Fruit fly (Drosophila melanogaster) whole organism, embryonic: ENCODE data around the gene CG7896.

Experiments used
- Aef1 ChIP-seq: fragments of 200-800 bp; sonication (Bioruptor generic); IDR thresholded peaks from 3 replicates; pipeline ENCODE4 v1.3.6; 2022; ENCODE audit warnings: missing biosample characterization, missing genetic modification characterization
- Atf3 ChIP-seq: fragments of 200-800 bp; sonication (Bioruptor generic); optimal IDR thresholded peaks from 3 replicates; lab custom pipeline; 2016; ENCODE audit warnings: missing biosample characterization, missing genetic modification characterization
- B-H1 ChIP-seq: fragments of 200-800 bp; sonication (Bioruptor generic); IDR thresholded peaks from 3 replicates; pipeline ENCODE4 v1.3.6; 2022; ENCODE audit warnings: missing biosample characterization, missing genetic modification characterization
- CG1024 ChIP-seq: fragments of 200-800 bp; sonication (Bioruptor generic); IDR thresholded peaks from 2 replicates; pipeline ENCODE4 v1.3.6; 2022; ENCODE audit warnings: missing biosample characterization, missing genetic modification characterization
- CG10431 ChIP-seq: fragments of 200-800 bp; sonication (Bioruptor generic); optimal IDR thresholded peaks from 3 replicates; lab custom pipeline; 2018; ENCODE audit warnings: missing biosample characterization, mild to moderate bottlenecking, missing genetic modification characterization
- CG10979 ChIP-seq: fragments of 200-800 bp; sonication (Bioruptor generic); optimal IDR thresholded peaks from 2 replicates; lab custom pipeline; 2018; ENCODE audit warnings: missing biosample characterization, mild to moderate bottlenecking, missing genetic modification characterization, moderate library complexity
- CG11456 ChIP-seq: fragments of 200-800 bp; sonication (Bioruptor generic); IDR thresholded peaks from 3 replicates; pipeline ENCODE4 v1.3.6; 2022; ENCODE audit warnings: missing biosample characterization, missing genetic modification characterization
- CG11695 ChIP-seq: fragments of 200-800 bp; sonication (Bioruptor generic); IDR thresholded peaks from 3 replicates; pipeline ENCODE4 v1.3.6; 2022; ENCODE audit warnings: missing biosample characterization, missing genetic modification characterization
- CG13287 ChIP-seq: fragments of 200-800 bp; sonication (Bioruptor generic); IDR thresholded peaks from 2 replicates; pipeline ENCODE4 v1.3.6; 2022; ENCODE audit warnings: missing biosample characterization, missing genetic modification characterization; ENCODE audit not compliant: partially characterized antibody
- CG14014 ChIP-seq: fragments of 200-800 bp; sonication (Bioruptor generic); IDR thresholded peaks from 2 replicates; pipeline ENCODE4 v1.3.6; 2022; ENCODE audit warnings: missing biosample characterization, missing genetic modification characterization
- CG15601 ChIP-seq: fragments of 200-800 bp; sonication (Bioruptor generic); optimal IDR thresholded peaks from 3 replicates; lab custom pipeline; 2019; ENCODE audit warnings: missing biosample characterization, mild to moderate bottlenecking, missing genetic modification characterization, moderate library complexity
- CG16813 ChIP-seq: fragments of 200-800 bp; sonication (Bioruptor generic); IDR thresholded peaks from 3 replicates; pipeline ENCODE4 v1.3.6; 2022; ENCODE audit warnings: missing biosample characterization, missing genetic modification characterization; ENCODE audit not compliant: partially characterized antibody
- CG17361 ChIP-seq: fragments of 200-800 bp; sonication (Bioruptor generic); IDR thresholded peaks from 3 replicates; pipeline ENCODE4 v1.3.6; 2022; ENCODE audit warnings: missing biosample characterization, missing genetic modification characterization
- CG2129 ChIP-seq: fragments of 200-800 bp; sonication (Bioruptor generic); IDR thresholded peaks from 2 replicates; pipeline ENCODE4 v1.3.6; 2022; ENCODE audit warnings: missing biosample characterization, missing genetic modification characterization; ENCODE audit not compliant: partially characterized antibody
- CG31224 ChIP-seq: fragments of 200-800 bp; sonication (Bioruptor generic); IDR thresholded peaks from 2 replicates; pipeline ENCODE4 v1.3.6; 2022; ENCODE audit warnings: missing biosample characterization, missing genetic modification characterization
- CG33213 ChIP-seq: fragments of 200-800 bp; sonication (Bioruptor generic); optimal IDR thresholded peaks from 3 replicates; lab custom pipeline; 2016; ENCODE audit warnings: missing biosample characterization, missing genetic modification characterization
- CG6765 ChIP-seq: fragments of 200-800 bp; sonication (Bioruptor generic); optimal IDR thresholded peaks from 3 replicates; lab custom pipeline; 2017; ENCODE audit warnings: missing biosample characterization, mild to moderate bottlenecking, missing genetic modification characterization
- CG7928 ChIP-seq: fragments of 200-800 bp; sonication (Bioruptor generic); optimal IDR thresholded peaks from 2 replicates; lab custom pipeline; 2017; ENCODE audit warnings: missing biosample characterization, mild to moderate bottlenecking, missing genetic modification characterization
- Dek ChIP-seq: fragments of 200-800 bp; sonication (Bioruptor generic); optimal IDR thresholded peaks from 3 replicates; lab custom pipeline; 2019; ENCODE audit warnings: missing biosample characterization, mild to moderate bottlenecking, missing genetic modification characterization, moderate library complexity
- Doc3 ChIP-seq: fragments of 200-800 bp; sonication (Bioruptor generic); IDR thresholded peaks from 3 replicates; pipeline ENCODE4 v1.3.6; 2022; ENCODE audit warnings: missing biosample characterization, missing genetic modification characterization; ENCODE audit not compliant: partially characterized antibody
- ERR ChIP-seq: fragments of 200-800 bp; sonication (Bioruptor generic); optimal IDR thresholded peaks from 2 replicates; lab custom pipeline; 2016; ENCODE audit warnings: missing biosample characterization, missing genetic modification characterization
- HLH4C ChIP-seq: fragments of 200-800 bp; sonication (Bioruptor generic); IDR thresholded peaks from 3 replicates; pipeline ENCODE4 v1.3.6; 2022; ENCODE audit warnings: missing biosample characterization, missing genetic modification characterization; ENCODE audit not compliant: partially characterized antibody
- Hmr ChIP-seq: fragments of 200-800 bp; sonication (Bioruptor generic); optimal IDR thresholded peaks from 3 replicates; lab custom pipeline; 2017; ENCODE audit warnings: mild to moderate bottlenecking, missing biosample characterization, missing genetic modification reagents, missing genetic modification characterization
- Jarid2 ChIP-seq: fragments of 200-800 bp; sonication (Bioruptor generic); optimal IDR thresholded peaks from 3 replicates; lab custom pipeline; 2017; ENCODE audit warnings: mild to moderate bottlenecking, missing biosample characterization, missing genetic modification reagents, missing genetic modification characterization
- MBD-R2 ChIP-seq: fragments of 200-800 bp; sonication (Bioruptor generic); IDR thresholded peaks from 2 replicates; pipeline ENCODE4 v1.3.6; 2022; ENCODE audit warnings: missing biosample characterization, missing genetic modification characterization
- Max ChIP-seq: fragments of 200-800 bp; sonication (Bioruptor generic); optimal IDR thresholded peaks from 2 replicates; lab custom pipeline; 2016; ENCODE audit warnings: missing biosample characterization, mild to moderate bottlenecking, missing genetic modification characterization
- NFAT ChIP-seq: fragments of 200-800 bp; sonication (Bioruptor generic); IDR thresholded peaks from 2 replicates; pipeline ENCODE4 v1.3.6; 2022; ENCODE audit warnings: missing biosample characterization, missing genetic modification characterization
- Ravus ChIP-seq: fragments of 200-800 bp; sonication (Bioruptor generic); IDR thresholded peaks from 2 replicates; pipeline ENCODE4 v1.3.6; 2022; ENCODE audit warnings: missing biosample characterization, missing genetic modification characterization
- Xrp1 ChIP-seq: fragments of 200-800 bp; sonication (Bioruptor generic); IDR thresholded peaks from 2 replicates; pipeline ENCODE4 v1.3.6; 2022; ENCODE audit warnings: missing biosample characterization, missing genetic modification characterization
- ap ChIP-seq: fragments of 200-800 bp; sonication (Bioruptor generic); IDR thresholded peaks from 2 replicates; pipeline ENCODE4 v1.3.6; 2022; ENCODE audit warnings: missing biosample characterization, missing genetic modification characterization
- bab2 ChIP-seq: fragments of 200-800 bp; sonication (Bioruptor generic); optimal IDR thresholded peaks from 2 replicates; lab custom pipeline; 2016; ENCODE audit warnings: missing biosample characterization, missing genetic modification characterization
- cad ChIP-seq: fragments of >200 bp; optimal IDR thresholded peaks from 2 replicates; lab custom pipeline; 2017; ENCODE audit warnings: missing biosample characterization, missing genetic modification characterization
- chif ChIP-seq, 2 experiments: fragments of 200-800 bp; sonication (Bioruptor generic); optimal IDR thresholded peaks; 3 replicates each; lab custom pipeline; 2016; ENCODE audit warnings: missing biosample characterization in 2 of 2, missing genetic modification characterization in 2 of 2
- hb ChIP-seq: fragments of 200-800 bp; sonication (Bioruptor generic); IDR thresholded peaks from 3 replicates; pipeline ENCODE4 v1.3.6; 2022; ENCODE audit warnings: missing biosample characterization, missing genetic modification characterization; ENCODE audit not compliant: partially characterized antibody
- hkb ChIP-seq, 2 experiments: fragments of 200-800 bp in 1 of 2; fragments of >200 bp in 1 of 2; sonication (Bioruptor generic) in 1 of 2; IDR thresholded peaks in 1 of 2; optimal IDR thresholded peaks in 1 of 2; 2 replicates each; pipeline versions ENCODE4 v1.3.6 to Lab custom; 2017 to 2022; ENCODE audit warnings: missing biosample characterization in 1 of 2, missing genetic modification characterization in 1 of 2
- lab ChIP-seq: fragments of 200-800 bp; sonication (Bioruptor generic); optimal IDR thresholded peaks from 3 replicates; lab custom pipeline; 2017; ENCODE audit warnings: missing biosample characterization, missing genetic modification characterization, mild to moderate bottlenecking, moderate library complexity, missing genetic modification reagents
- lola ChIP-seq, 3 experiments: fragments of >200 bp in 2 of 3; fragments of 200-800 bp in 1 of 3; sonication (Bioruptor generic) in 1 of 3; optimal IDR thresholded peaks; 2 replicates each; lab custom pipeline; 2017 to 2019; ENCODE audit warnings: missing biosample characterization in 3 of 3, missing genetic modification characterization in 3 of 3, mild to moderate bottlenecking in 1 of 3, moderate library complexity in 1 of 3
- mam ChIP-seq: fragments of 200-800 bp; sonication (Bioruptor generic); optimal IDR thresholded peaks from 3 replicates; lab custom pipeline; 2016; ENCODE audit warnings: missing biosample characterization, missing genetic modification characterization
- pfk ChIP-seq: fragments of 200-800 bp; sonication (Bioruptor generic); optimal IDR thresholded peaks from 2 replicates; lab custom pipeline; 2018; ENCODE audit warnings: missing biosample characterization, mild to moderate bottlenecking, missing genetic modification characterization, moderate library complexity
- rib ChIP-seq: fragments of 200-800 bp; sonication (Bioruptor generic); IDR thresholded peaks from 2 replicates; pipeline ENCODE4 v1.3.6; 2022; ENCODE audit warnings: missing biosample characterization, missing genetic modification characterization
- row ChIP-seq: fragments of 200-800 bp; sonication (Bioruptor generic); IDR thresholded peaks from 3 replicates; pipeline ENCODE4 v1.3.6; 2022; ENCODE audit warnings: missing biosample characterization, missing genetic modification characterization
- sens ChIP-seq: fragments of 200-800 bp; sonication (Bioruptor generic); peaks from one replicate; lab custom pipeline; 2016; ENCODE audit warnings: missing biosample characterization, missing genetic modification characterization
- sisA ChIP-seq: fragments of 200-800 bp; sonication (Bioruptor generic); IDR thresholded peaks from 2 replicates; pipeline ENCODE4 v1.3.6; 2022; ENCODE audit warnings: missing biosample characterization, missing genetic modification characterization
- tio ChIP-seq: fragments of 200-800 bp; sonication (Bioruptor generic); optimal IDR thresholded peaks from 2 replicates; lab custom pipeline; 2017; ENCODE audit warnings: missing biosample characterization, missing genetic modification characterization, inconsistent platforms
- zfh2 ChIP-seq: fragments of 200-800 bp; sonication (Bioruptor generic); optimal IDR thresholded peaks from 2 replicates; lab custom pipeline; 2016; ENCODE audit warnings: missing biosample characterization, missing genetic modification characterization

The CG7896 gene

DNA sequence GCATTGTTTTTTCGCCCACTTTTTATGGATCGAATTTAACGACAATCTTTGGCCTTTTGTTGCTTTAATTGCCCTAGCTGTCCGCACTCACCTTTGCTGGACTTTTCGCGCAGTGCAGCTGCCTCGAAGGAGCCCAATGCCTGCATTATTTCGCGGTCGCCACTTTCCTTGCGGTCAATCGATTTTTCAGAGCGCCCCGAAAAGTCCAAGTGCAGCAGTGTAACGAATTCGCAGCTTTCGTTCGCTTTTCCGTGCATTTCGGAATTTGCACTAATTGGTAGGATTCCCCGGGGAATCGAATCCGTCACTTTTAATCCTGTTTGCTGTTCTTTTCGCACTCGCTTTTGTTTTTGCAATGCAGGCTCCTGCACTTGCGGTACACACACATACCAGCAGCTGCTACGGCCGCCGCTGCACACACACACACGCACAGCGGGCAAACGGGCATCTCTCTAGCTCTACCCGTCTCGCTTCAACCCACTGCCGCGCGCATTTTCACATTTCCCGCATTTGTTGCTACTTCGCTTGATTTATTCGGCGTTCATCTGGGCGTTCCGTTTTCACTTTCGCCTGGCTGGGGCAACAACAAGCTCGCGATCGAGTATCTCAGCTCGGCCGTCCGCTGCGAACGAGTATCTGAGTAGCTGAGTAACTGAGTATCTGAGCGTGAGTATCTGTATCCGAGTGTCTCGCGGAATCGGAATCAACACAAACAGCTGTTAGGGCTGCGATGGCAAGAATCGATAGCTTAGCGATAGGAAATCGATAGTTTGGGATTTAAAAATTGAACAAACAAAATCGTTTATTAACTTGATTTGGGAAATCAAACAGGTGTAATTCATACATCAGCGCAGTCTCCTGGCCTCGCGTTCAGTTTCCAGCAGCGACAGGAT lies 38.6 kb downstream of the CG7896 start, which contains the start of gene Mgat2 (continued):
- TF ChIP-seq CG31224 = no peak
- peak; percentile 3 for TF ChIP-seq Max (GFP tag; lab: Kevin White, UChicago)
- TF ChIP-seq Ravus (GFP tag; lab: Robert Waterston, UW) = no peak
- peak; percentile 94 for TF ChIP-seq Doc3 (GFP tag; lab: Robert Waterston, UW)
- TF ChIP-seq, all 482 proteins: peak for 206

- TF ChIP-seq CG33213 (GFP tag; lab: Kevin White, UChicago) (peak; percentile 78), zfh2 (GFP tag; lab: Kevin White, UChicago) (no peak), CG11695 (no peak), Hmr (GFP tag; lab: Kevin White, UChicago) (peak; percentile 45), CG15601 (tag; lab: Kevin White, UChicago) (peak; percentile 81), CG7928 (GFP tag; lab: Kevin White, UChicago) (no peak), CG16813 (GFP tag; lab: Robert Waterston, UW) (no peak; the same call in 2 of the 3 replicates), Aef1 (GFP tag; lab: Robert Waterston, UW) (peak; percentile 16; the same call in 1 of the 3 replicates), NFAT (peak; percentile 66), bab2 (GFP tag; lab: Kevin White, UChicago) (peak; percentile 18), Atf3 (peak; percentile 18), hb (no peak; the same call in 1 of the 3 replicates), sisA (GFP tag; lab: Robert Waterston, UW) (peak; percentile 33; the same call in 1 of the 2 replicates), CG13287 (GFP tag; lab: Robert Waterston, UW) (peak; percentile 57), row (GFP tag; lab: Robert Waterston, UW) (peak; percentile 26; the same call in 2 of the 3 replicates), Dek (tag; lab: Kevin White, UChicago) (peak; percentile 1), CG10979 (peak; percentile 99), lab (GFP tag; lab: Kevin White, UChicago) (no peak), Jarid2 (GFP tag; lab: Kevin White, UChicago) (no peak), cad (no peak), chif (GFP tag; optimal IDR thresholded peaks at IDR 0.05; lab: Kevin White, UChicago) (peak in 1 of 2 experiments; percentile 31), B-H1 (GFP tag; lab: Robert Waterston, UW) (no peak), mam (peak; percentile 24), CG1024 (GFP tag; lab: Robert Waterston, UW) (no peak), Xrp1 (GFP tag; lab: Robert Waterston, UW) (no peak), ERR (GFP tag; lab: Kevin White, UChicago) (peak; percentile 94), CG11456 (GFP tag; lab: Robert Waterston, UW) (peak; percentile 73; the same call in 2 of the 3 replicates), pfk (no peak), rib (GFP tag; lab: Robert Waterston, UW) (no peak), MBD-R2 (peak; percentile 85), CG2129 (GFP tag; lab: Robert Waterston, UW) (no peak; the same call in 1 of the 2 replicates), CG10431 (GFP tag; lab: Kevin White, UChicago) (peak; percentile 6), lola (GFP tag; optimal IDR thresholded peaks at IDR 0.05; lab: Kevin White, UChicago) (no peak), CG17361 (GFP tag; lab: Robert Waterston, UW) (no peak; the same call in 2 of the 3 replicates), tio (GFP tag; lab: Kevin White, UChicago) (no peak), sens (GFP tag; lab: Kevin White, UChicago) (peak; percentile 77), CG14014 (GFP tag; lab: Robert Waterston, UW) (no peak), ap (GFP tag; lab: Robert Waterston, UW) (no peak), HLH4C (GFP tag; lab: Robert Waterston, UW) (peak; percentile 14; the same call in 1 of the 3 replicates), hkb (optimal IDR thresholded peaks at IDR 0.05; lab: Kevin White, UChicago) (peak; percentile 62), hkb (GFP tag; IDR thresholded peaks at IDR 0.05; lab: Robert Waterston, UW) (no peak), CG6765 (GFP tag; lab: Kevin White, UChicago) (no peak)
These were observed 39.3 kb downstream of the CG7896 start, which contains the start of the genes RpS28a and Axn for dm6 chr3R:30022452-30023028. Gene RpS28a, minus strand, starts transcription at chr3R:30022648. Gene Axn, plus strand, starts transcription at chr3R:30022842.
